Worm (Caenorhabditis elegans): Measurements from ENCODE around the gene lgc-47.

Gene lgc-47

ce11 chrX:9782389-9782939 lies 25.0 kb downstream of the lgc-47 start:
- TF ChIP-seq ceh-83 (GFP tag; optimal IDR thresholded peaks at IDR 0.05) (no peak), flh-1 (GFP tag; optimal IDR thresholded peaks at IDR 0.05) (no peak), mep-1 (tag; optimal IDR thresholded peaks at IDR 0.05) (no peak)

- TF ChIP-seq zip-8 (tag; optimal IDR thresholded peaks at IDR 0.05), result no peak
Measured at ce11 chrX:9777481-9777880, 30.0 kb downstream of the lgc-47 start, which contains the start of gene T09B9.5. T09B9.5 (plus strand) TSS chrX:9777781.

ce11 chrX:9774323-9774722 lies 33.1 kb downstream of the lgc-47 start, which contains the start of gene T09B9.4:
T09B9.4 (minus strand) TSS chrX:9774352.
- TF ChIP-seq flh-1 (GFP tag; optimal IDR thresholded peaks at IDR 0.05), result no peak
- TF ChIP-seq unc-39 (tag; optimal IDR thresholded peaks at IDR 0.05), result no peak
- TF ChIP-seq ztf-11 (tag; optimal IDR thresholded peaks at IDR 0.05), result no peak
- no peak for TF ChIP-seq nhr-76 (tag; optimal IDR thresholded peaks at IDR 0.05)
- no peak for TF ChIP-seq M03D4.4 (tag; optimal IDR thresholded peaks at IDR 0.05)
- TF ChIP-seq elt-3 (tag; optimal IDR thresholded peaks at IDR 0.05), result no peak
- no peak for TF ChIP-seq ces-1 (GFP tag; optimal IDR thresholded peaks at IDR 0.05)
- no peak for TF ChIP-seq nhr-2 (tag; optimal IDR thresholded peaks at IDR 0.05)
- TF ChIP-seq bed-3 (GFP tag; optimal IDR thresholded peaks at IDR 0.05), result no peak
- no peak for TF ChIP-seq unc-62 (GFP tag; optimal IDR thresholded peaks at IDR 0.05)
- peak; percentile 4 for TF ChIP-seq ceh-39 (tag; optimal IDR thresholded peaks at IDR 0.05)
- no peak for TF ChIP-seq hlh-1 (tag; optimal IDR thresholded peaks at IDR 0.05)
- TF ChIP-seq lsy-2 (tag; optimal IDR thresholded peaks at IDR 0.05), result no peak
- no peak for TF ChIP-seq blmp-1 (tag; optimal IDR thresholded peaks at IDR 0.05)
- TF ChIP-seq nhr-12 (tag; optimal IDR thresholded peaks at IDR 0.05), result no peak
- peak; percentile 66 for TF ChIP-seq mep-1 (tag; optimal IDR thresholded peaks at IDR 0.05)

- TF ChIP-seq cnd-1 (tag; optimal IDR thresholded peaks at IDR 0.05) (no peak), sem-2 (GFP tag; optimal IDR thresholded peaks at IDR 0.05) (no peak), snpc-4 (tag; optimal IDR thresholded peaks at IDR 0.05) (no peak), nhr-28 (tag; optimal IDR thresholded peaks at IDR 0.05) (no peak), drap-1 (GFP tag; optimal IDR thresholded peaks at IDR 0.05) (no peak), ceh-43 (GFP tag; optimal IDR thresholded peaks at IDR 0.05) (no peak), nhr-12 (tag; optimal IDR thresholded peaks at IDR 0.05) (no peak), pha-4 (tag; optimal IDR thresholded peaks at IDR 0.05) (no peak), elt-3 (tag; optimal IDR thresholded peaks at IDR 0.05) (no peak), mab-5 (tag; optimal IDR thresholded peaks at IDR 0.05) (no peak), sptf-1 (tag; optimal IDR thresholded peaks at IDR 0.05) (no peak), nhr-76 (tag; optimal IDR thresholded peaks at IDR 0.05) (no peak)
Measured at ce11 chrX:9764822-9765221, 42.6 kb downstream of the lgc-47 start, which contains the start of gene slc-17.9. slc-17.9 (minus strand) TSS chrX:9764922.

- TF ChIP-seq ces-1 (GFP tag; optimal IDR thresholded peaks at IDR 0.05) (no peak), M03D4.4 (tag; optimal IDR thresholded peaks at IDR 0.05) (no peak), nhr-28 (tag; optimal IDR thresholded peaks at IDR 0.05) (no peak), sptf-1 (tag; optimal IDR thresholded peaks at IDR 0.05) (no peak), sem-2 (GFP tag; optimal IDR thresholded peaks at IDR 0.05) (no peak), elt-3 (tag; optimal IDR thresholded peaks at IDR 0.05) (no peak), lin-32 (GFP tag; optimal IDR thresholded peaks at IDR 0.05) (no peak), lsy-2 (tag; optimal IDR thresholded peaks at IDR 0.05) (no peak), mls-2 (tag; optimal IDR thresholded peaks at IDR 0.05) (no peak), unc-39 (tag; optimal IDR thresholded peaks at IDR 0.05) (no peak), elt-1 (tag; optimal IDR thresholded peaks at IDR 0.05; ENCODE audit: borderline replicate concordance, insufficient read depth) (no peak)
Measured at ce11 chrX:9763903-9764302, 43.6 kb downstream of the lgc-47 start.

ce11 chrX:9761266-9761665 lies 46.2 kb downstream of the lgc-47 start, which contains the start of gene T09B9.3:
T09B9.3 (minus strand) TSS chrX:9761366.
- no peak for TF ChIP-seq lin-32 (GFP tag; optimal IDR thresholded peaks at IDR 0.05)
- TF ChIP-seq mab-5 (tag; optimal IDR thresholded peaks at IDR 0.05), result no peak
- TF ChIP-seq unc-120 (tag; optimal IDR thresholded peaks at IDR 0.05; ENCODE audit: poor library complexity, severe bottlenecking), result no peak
- TF ChIP-seq hlh-1 (tag; optimal IDR thresholded peaks at IDR 0.05), result no peak
- TF ChIP-seq elt-1 (tag; optimal IDR thresholded peaks at IDR 0.05; ENCODE audit: borderline replicate concordance, insufficient read depth), result no peak
- TF ChIP-seq unc-62 (GFP tag; optimal IDR thresholded peaks at IDR 0.05), result no peak
- no peak for TF ChIP-seq sptf-1 (tag; optimal IDR thresholded peaks at IDR 0.05)
- TF ChIP-seq drap-1 (GFP tag; optimal IDR thresholded peaks at IDR 0.05), result no peak
- no peak for TF ChIP-seq ces-1 (GFP tag; optimal IDR thresholded peaks at IDR 0.05)
- no peak for TF ChIP-seq snpc-4 (tag; optimal IDR thresholded peaks at IDR 0.05)
- TF ChIP-seq nhr-12 (tag; optimal IDR thresholded peaks at IDR 0.05), result no peak
- no peak for TF ChIP-seq flh-1 (GFP tag; optimal IDR thresholded peaks at IDR 0.05)
- TF ChIP-seq cnd-1 (tag; optimal IDR thresholded peaks at IDR 0.05), result no peak
- no peak for TF ChIP-seq pha-4 (tag; optimal IDR thresholded peaks at IDR 0.05)
- TF ChIP-seq ceh-83 (GFP tag; optimal IDR thresholded peaks at IDR 0.05), result no peak
- no peak for TF ChIP-seq mls-2 (tag; optimal IDR thresholded peaks at IDR 0.05)

All from whole organism, mixed stage, embryonic.